Fruit fly (Drosophila melanogaster) whole organism, embryonic: Measurements from ENCODE around the gene CG7707.

ENCODE experiments used
- Abd-B ChIP-seq: fragments of 200-800 bp; sonication (Bioruptor generic); optimal IDR thresholded peaks from 2 replicates; lab custom pipeline; 2018; ENCODE audit warnings: missing biosample characterization, mild to moderate bottlenecking, missing genetic modification characterization, moderate library complexity
- Asciz ChIP-seq: fragments of 200-800 bp; sonication (Bioruptor generic); optimal IDR thresholded peaks from 2 replicates; lab custom pipeline; 2017; ENCODE audit warnings: missing biosample characterization, mild to moderate bottlenecking, missing genetic modification characterization, missing genetic modification reagents
- Atf-2 ChIP-seq: fragments of 200-800 bp; sonication (Bioruptor generic); optimal IDR thresholded peaks from 2 replicates; lab custom pipeline; 2016; ENCODE audit warnings: missing biosample characterization, missing genetic modification characterization
- CG10267 ChIP-seq: fragments of 200-800 bp; sonication (Bioruptor generic); optimal IDR thresholded peaks from 2 replicates; lab custom pipeline; 2018; ENCODE audit warnings: missing biosample characterization, mild to moderate bottlenecking, missing genetic modification characterization, moderate library complexity
- CG10979 ChIP-seq: fragments of 200-800 bp; sonication (Bioruptor generic); optimal IDR thresholded peaks from 2 replicates; lab custom pipeline; 2018; ENCODE audit warnings: missing biosample characterization, mild to moderate bottlenecking, missing genetic modification characterization, moderate library complexity
- CG11093 ChIP-seq: fragments of 200-800 bp; sonication (Bioruptor generic); IDR thresholded peaks from 3 replicates; pipeline ENCODE4 v1.3.6; 2022; ENCODE audit warnings: missing biosample characterization, missing genetic modification characterization
- CG11504 ChIP-seq: fragments of 200-800 bp; sonication (Bioruptor generic); optimal IDR thresholded peaks from 3 replicates; lab custom pipeline; 2019; ENCODE audit warnings: missing biosample characterization, mild to moderate bottlenecking, missing genetic modification characterization, moderate library complexity
- CG12104 ChIP-seq: fragments of 200-800 bp; sonication (Bioruptor generic); optimal IDR thresholded peaks from 3 replicates; lab custom pipeline; 2016; ENCODE audit warnings: missing biosample characterization, missing genetic modification characterization
- CG1233 ChIP-seq: fragments of 200-800 bp; sonication (Bioruptor generic); optimal IDR thresholded peaks from 4 replicates; lab custom pipeline; 2018; ENCODE audit warnings: missing biosample characterization, mild to moderate bottlenecking, missing genetic modification characterization
- CG14710 ChIP-seq: fragments of 200-800 bp; sonication (Bioruptor generic); optimal IDR thresholded peaks from 3 replicates; lab custom pipeline; 2019; ENCODE audit warnings: missing biosample characterization, mild to moderate bottlenecking, missing genetic modification characterization, moderate library complexity
- CG17186 ChIP-seq: fragments of 200-800 bp; sonication (Bioruptor generic); optimal IDR thresholded peaks from 3 replicates; lab custom pipeline; 2017; ENCODE audit warnings: missing biosample characterization, missing genetic modification reagents, missing genetic modification characterization
- CG17361 ChIP-seq: fragments of 200-800 bp; sonication (Bioruptor generic); IDR thresholded peaks from 3 replicates; pipeline ENCODE4 v1.3.6; 2022; ENCODE audit warnings: missing biosample characterization, missing genetic modification characterization
- CG18262 ChIP-seq: fragments of 200-800 bp; optimal IDR thresholded peaks from 3 replicates; lab custom pipeline; 2019; ENCODE audit warnings: missing biosample characterization, mild to moderate bottlenecking, missing genetic modification characterization, moderate library complexity
- CG1832 ChIP-seq: fragments of 200-800 bp; sonication (Bioruptor generic); optimal IDR thresholded peaks from 2 replicates; lab custom pipeline; 2017; ENCODE audit warnings: missing biosample characterization, mild to moderate bottlenecking, missing genetic modification characterization, inconsistent platforms
- CG2129 ChIP-seq: fragments of 200-800 bp; sonication (Bioruptor generic); IDR thresholded peaks from 2 replicates; pipeline ENCODE4 v1.3.6; 2022; ENCODE audit warnings: missing biosample characterization, missing genetic modification characterization; ENCODE audit not compliant: partially characterized antibody
- CG2712 ChIP-seq: fragments of 200-800 bp; optimal IDR thresholded peaks from 3 replicates; lab custom pipeline; 2019; ENCODE audit warnings: missing biosample characterization, mild to moderate bottlenecking, missing genetic modification characterization, moderate library complexity
- CG30403 ChIP-seq: fragments of 200-800 bp; sonication (Bioruptor generic); optimal IDR thresholded peaks from 3 replicates; lab custom pipeline; 2016; ENCODE audit warnings: missing biosample characterization, missing genetic modification characterization
- CG31441 ChIP-seq: fragments of 200-800 bp; sonication (Bioruptor generic); IDR thresholded peaks from 2 replicates; pipeline ENCODE4 v1.3.6; 2022; ENCODE audit warnings: missing biosample characterization, missing genetic modification characterization
- CG3726 ChIP-seq: fragments of 200-800 bp; sonication (Bioruptor generic); IDR thresholded peaks from 3 replicates; pipeline ENCODE4, ENCODE4 v1.3.6; 2022; ENCODE audit warnings: missing biosample characterization, missing genetic modification characterization
- CG4730 ChIP-seq: fragments of 200-800 bp; sonication (Bioruptor generic); IDR thresholded peaks from 2 replicates; pipeline ENCODE4 v1.3.6; 2022; ENCODE audit warnings: missing biosample characterization, missing genetic modification characterization
- CG6175 ChIP-seq: fragments of 200-800 bp; sonication (Bioruptor generic); IDR thresholded peaks from 3 replicates; pipeline ENCODE4 v1.3.6; 2022; ENCODE audit warnings: missing biosample characterization, missing genetic modification characterization
- CG6654 ChIP-seq: fragments of 200-800 bp; sonication (Bioruptor generic); optimal IDR thresholded peaks from 2 replicates; lab custom pipeline; 2017; ENCODE audit warnings: missing biosample characterization, mild to moderate bottlenecking, missing genetic modification characterization
- CG8944 ChIP-seq: fragments of 200-800 bp; sonication (Bioruptor generic); optimal IDR thresholded peaks from 3 replicates; lab custom pipeline; 2016; ENCODE audit warnings: missing biosample characterization, missing genetic modification characterization
- Dfd ChIP-seq, 2 experiments: fragments of >200 bp; optimal IDR thresholded peaks; 2 replicates each; lab custom pipeline; 2017; ENCODE audit warnings: missing biosample characterization in 2 of 2, missing genetic modification characterization in 2 of 2
- Dref ChIP-seq: fragments of 200-800 bp; sonication (Bioruptor generic); IDR thresholded peaks from 2 replicates; pipeline ENCODE4 v1.3.6; 2022; ENCODE audit warnings: missing biosample characterization, missing genetic modification characterization
- E2f2 ChIP-seq: fragments of 200-800 bp; sonication (Bioruptor generic); IDR thresholded peaks from 2 replicates; pipeline ENCODE4 v1.3.6; 2022; ENCODE audit warnings: missing biosample characterization, missing genetic modification characterization
- Ets97D ChIP-seq: fragments of 200-800 bp; sonication (Bioruptor generic); optimal IDR thresholded peaks from 3 replicates; lab custom pipeline; 2016; ENCODE audit warnings: missing biosample characterization, missing genetic modification characterization
- HLH4C ChIP-seq: fragments of 200-800 bp; sonication (Bioruptor generic); IDR thresholded peaks from 3 replicates; pipeline ENCODE4 v1.3.6; 2022; ENCODE audit warnings: missing biosample characterization, missing genetic modification characterization; ENCODE audit not compliant: partially characterized antibody
- NC2α ChIP-seq: fragments of 200-800 bp; sonication (Bioruptor generic); optimal IDR thresholded peaks from 2 replicates; lab custom pipeline; 2016; ENCODE audit warnings: missing biosample characterization, missing genetic modification characterization
- NK7.1 ChIP-seq: fragments of 200-800 bp; sonication (Bioruptor generic); optimal IDR thresholded peaks from 3 replicates; lab custom pipeline; 2016; ENCODE audit warnings: missing biosample characterization, missing genetic modification characterization
- Sin3A ChIP-seq: fragments of >200 bp; optimal IDR thresholded peaks from 2 replicates; lab custom pipeline; 2018
- Stat92E ChIP-seq, 3 experiments: fragments of >200 bp in 2 of 3; fragments of 200-800 bp in 1 of 3; sonication (Bioruptor generic) in 1 of 3; optimal IDR thresholded peaks; 2 replicates each; lab custom pipeline; 2017 to 2019; ENCODE audit warnings: missing biosample characterization in 3 of 3, missing genetic modification characterization in 3 of 3, mild to moderate bottlenecking in 1 of 3, moderate library complexity in 1 of 3
- TFAM ChIP-seq: fragments of 200-800 bp; sonication (Bioruptor generic); optimal IDR thresholded peaks from 2 replicates; lab custom pipeline; 2017; ENCODE audit warnings: missing biosample characterization, missing genetic modification characterization, inconsistent platforms
- ac ChIP-seq: fragments of 200-800 bp; sonication (Bioruptor generic); optimal IDR thresholded peaks from 3 replicates; lab custom pipeline; 2017; ENCODE audit warnings: missing biosample characterization, mild to moderate bottlenecking, missing genetic modification characterization
- aop ChIP-seq: fragments of 200-800 bp; sonication (Bioruptor generic); IDR thresholded peaks from 2 replicates; pipeline ENCODE4 v1.3.6; 2022; ENCODE audit warnings: missing biosample characterization, missing genetic modification characterization
- caup ChIP-seq: fragments of 200-800 bp; sonication (Bioruptor generic); optimal IDR thresholded peaks from 3 replicates; lab custom pipeline; 2017; ENCODE audit warnings: missing biosample characterization, mild to moderate bottlenecking, missing genetic modification characterization, moderate library complexity; ENCODE audit not compliant: severe bottlenecking
- chif ChIP-seq, 2 experiments: fragments of 200-800 bp; sonication (Bioruptor generic); optimal IDR thresholded peaks; 3 replicates each; lab custom pipeline; 2016; ENCODE audit warnings: missing biosample characterization in 2 of 2, missing genetic modification characterization in 2 of 2
- chm ChIP-seq: fragments of 200-800 bp; sonication (Bioruptor generic); IDR thresholded peaks from 2 replicates; pipeline ENCODE4 v1.3.6; 2022; ENCODE audit warnings: missing biosample characterization, missing genetic modification characterization
- cwo ChIP-seq: fragments of 200-800 bp; sonication (Bioruptor generic); optimal IDR thresholded peaks from 3 replicates; lab custom pipeline; 2017; ENCODE audit warnings: missing biosample characterization, missing genetic modification characterization, mild to moderate bottlenecking, moderate library complexity, missing genetic modification reagents
- da ChIP-seq: fragments of 200-800 bp; sonication (Bioruptor generic); optimal IDR thresholded peaks from 2 replicates; lab custom pipeline; 2016; ENCODE audit warnings: missing biosample characterization, missing genetic modification characterization
- dimm ChIP-seq: fragments of 200-800 bp; sonication (Bioruptor generic); IDR thresholded peaks from 2 replicates; pipeline ENCODE4 v1.3.6; 2022; ENCODE audit warnings: missing biosample characterization, missing genetic modification characterization
- dmrt99B ChIP-seq: fragments of 200-800 bp; sonication (Bioruptor generic); optimal IDR thresholded peaks from 2 replicates; lab custom pipeline; 2018; ENCODE audit warnings: missing biosample characterization, mild to moderate bottlenecking, missing genetic modification characterization, moderate library complexity
- fd3F ChIP-seq: fragments of 200-800 bp; sonication (Bioruptor generic); optimal IDR thresholded peaks from 2 replicates; lab custom pipeline; 2018; ENCODE audit warnings: missing biosample characterization, mild to moderate bottlenecking, missing genetic modification characterization, moderate library complexity
- fd96Cb ChIP-seq: fragments of 200-800 bp; sonication (Bioruptor generic); optimal IDR thresholded peaks from 2 replicates; lab custom pipeline; 2018; ENCODE audit warnings: missing biosample characterization, mild to moderate bottlenecking, missing genetic modification characterization, moderate library complexity
- gem ChIP-seq: fragments of 200-800 bp; sonication (Bioruptor generic); optimal IDR thresholded peaks from 2 replicates; lab custom pipeline; 2019; ENCODE audit warnings: missing biosample characterization, mild to moderate bottlenecking, missing genetic modification characterization, moderate library complexity
- nmo ChIP-seq: fragments of 200-800 bp; sonication (Bioruptor generic); optimal IDR thresholded peaks from 2 replicates; lab custom pipeline; 2018; ENCODE audit warnings: missing biosample characterization, mild to moderate bottlenecking, missing genetic modification characterization, moderate library complexity
- pb ChIP-seq: fragments of 200-800 bp; sonication (Bioruptor generic); optimal IDR thresholded peaks from 3 replicates; lab custom pipeline; 2016; ENCODE audit warnings: missing biosample characterization, missing genetic modification characterization
- phol ChIP-seq: fragments of 200-800 bp; sonication (Bioruptor generic); optimal IDR thresholded peaks from 3 replicates; lab custom pipeline; 2018; ENCODE audit warnings: missing biosample characterization, mild to moderate bottlenecking, missing genetic modification characterization, moderate library complexity
- pum ChIP-seq: fragments of 200-800 bp; sonication (Bioruptor generic); optimal IDR thresholded peaks from 2 replicates; lab custom pipeline; 2016; ENCODE audit warnings: missing biosample characterization, missing genetic modification characterization
- sens ChIP-seq: fragments of 200-800 bp; sonication (Bioruptor generic); peaks from one replicate; lab custom pipeline; 2016; ENCODE audit warnings: missing biosample characterization, missing genetic modification characterization
- sr ChIP-seq: fragments of 200-800 bp; sonication (Bioruptor generic); IDR thresholded peaks from 3 replicates; pipeline ENCODE4 v1.3.6; 2022; ENCODE audit warnings: missing biosample characterization, missing genetic modification characterization
- tx ChIP-seq: fragments of 200-800 bp; sonication (Bioruptor generic); optimal IDR thresholded peaks from 2 replicates; lab custom pipeline; 2016; ENCODE audit warnings: missing biosample characterization, missing genetic modification characterization

Gene CG7707

DNA sequence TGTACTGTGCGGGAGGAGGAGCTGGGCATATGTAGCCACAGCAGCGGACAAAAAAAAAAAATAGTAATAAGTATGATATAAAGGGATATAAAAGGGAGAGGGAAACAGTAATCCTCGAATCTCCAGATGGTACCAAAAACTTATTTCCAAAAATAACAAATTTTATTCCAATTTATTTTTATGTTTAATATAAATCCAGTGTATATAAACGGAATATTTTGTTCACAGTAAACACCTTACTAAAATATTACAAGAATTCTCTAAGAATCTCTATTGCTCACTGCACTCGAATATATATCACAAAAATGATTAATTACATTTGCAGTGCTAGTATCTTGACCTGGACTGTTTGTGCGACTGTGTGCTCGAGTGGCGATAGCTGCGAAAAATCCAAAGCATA lies 23.9 kb upstream of the CG7707 start (continued):
- TF ChIP-seq Asciz (GFP tag; lab: Kevin White, UChicago): no peak
- peak; percentile 14 for TF ChIP-seq CG11504 (tag; lab: Kevin White, UChicago)
- no peak for TF ChIP-seq chm
- TF ChIP-seq CG17186: no peak
- peak; percentile 26 for TF ChIP-seq CG2712 (tag; lab: Kevin White, UChicago)
- no peak for TF ChIP-seq NK7.1 (GFP tag; lab: Kevin White, UChicago)
- no peak for TF ChIP-seq fd3F
- TF ChIP-seq caup: no peak
- no peak for TF ChIP-seq CG1233 (GFP tag; lab: Kevin White, UChicago)
- TF ChIP-seq Dref (GFP tag; lab: Robert Waterston, UW): no peak
- 0 out of 2 replicates have a peak, but pooled peaks have one; percentile 2 for TF ChIP-seq dimm (GFP tag; lab: Robert Waterston, UW)
- no peak for TF ChIP-seq Atf-2 (GFP tag; lab: Kevin White, UChicago)
- no peak for TF ChIP-seq CG11093 (GFP tag; lab: Robert Waterston, UW)
- TF ChIP-seq Ets97D (GFP tag; lab: Kevin White, UChicago): no peak
- no peak for TF ChIP-seq CG4730 (GFP tag; lab: Robert Waterston, UW)
- no peak for TF ChIP-seq chif (GFP tag; optimal IDR thresholded peaks at IDR 0.05; lab: Kevin White, UChicago)
- TF ChIP-seq NC2α (GFP tag; lab: Kevin White, UChicago): no peak
- TF ChIP-seq CG8944 (GFP tag; lab: Kevin White, UChicago): no peak
- no peak for TF ChIP-seq Dfd (GFP tag; optimal IDR thresholded peaks at IDR 0.05; lab: Kevin White, UChicago)
- TF ChIP-seq aop (GFP tag; lab: Robert Waterston, UW): no peak
- no peak for TF ChIP-seq Stat92E (GFP tag; optimal IDR thresholded peaks at IDR 0.05; lab: Kevin White, UChicago)
- peak; percentile 17 for TF ChIP-seq CG30403 (GFP tag; lab: Kevin White, UChicago)
- no peak for TF ChIP-seq CG6175
- no peak for TF ChIP-seq pum
- TF ChIP-seq sr (GFP tag; lab: Robert Waterston, UW): no peak
- peak; percentile 10 for TF ChIP-seq nmo (GFP tag; lab: Kevin White, UChicago)
- TF ChIP-seq E2f2: no peak
- TF ChIP-seq CG12104: no peak

- TF ChIP-seq CG10979 (tag; lab: Kevin White, UChicago): peak; percentile 46
- no peak for TF ChIP-seq CG1832 (GFP tag; lab: Kevin White, UChicago)
- TF ChIP-seq cwo (GFP tag; lab: Kevin White, UChicago): no peak
- TF ChIP-seq HLH4C: no peak
- peak; percentile 29 for TF ChIP-seq phol (tag; lab: Kevin White, UChicago)
- TF ChIP-seq ac (GFP tag; lab: Kevin White, UChicago): no peak
- TF ChIP-seq dmrt99B (tag; lab: Kevin White, UChicago): peak; percentile 63
- TF ChIP-seq CG3726 (GFP tag; lab: Robert Waterston, UW): no peak
- no peak for TF ChIP-seq Abd-B (GFP tag; lab: Kevin White, UChicago)
- TF ChIP-seq CG6654 (GFP tag; lab: Kevin White, UChicago): peak; percentile 8
- peak; percentile 18 for TF ChIP-seq CG10267 (tag; lab: Kevin White, UChicago)
- TF ChIP-seq chif (GFP tag; optimal IDR thresholded peaks at IDR 0.05; lab: Kevin White, UChicago): no peak
- TF ChIP-seq gem: peak; percentile 31
- peak; percentile 55 for TF ChIP-seq fd96Cb (tag; lab: Kevin White, UChicago)
- TF ChIP-seq CG2129: no peak
- no peak for TF ChIP-seq sens (GFP tag; lab: Kevin White, UChicago)
- peak; percentile 71 for TF ChIP-seq CG11504 (tag; lab: Kevin White, UChicago)
- peak; percentile 41 for TF ChIP-seq CG2712 (tag; lab: Kevin White, UChicago)
- TF ChIP-seq tx (GFP tag; lab: Kevin White, UChicago): no peak
- peak; percentile 36 for TF ChIP-seq CG18262 (tag; lab: Kevin White, UChicago)
- no peak for TF ChIP-seq pb (GFP tag; lab: Kevin White, UChicago)
- no peak for TF ChIP-seq TFAM (GFP tag; lab: Kevin White, UChicago)
- no peak for TF ChIP-seq da (GFP tag; lab: Kevin White, UChicago)
- TF ChIP-seq CG31441 (GFP tag; lab: Robert Waterston, UW): peak; percentile 45; the same call in 1 of the 2 replicates
- no peak for TF ChIP-seq Sin3A
- TF ChIP-seq CG14710 (tag; lab: Kevin White, UChicago): peak; percentile 44
- TF ChIP-seq CG17361 (GFP tag; lab: Robert Waterston, UW): no peak
Measured at dm6 chr3L:17226330-17226729, 16.9 kb upstream of the CG7707 start.
